Worm (Caenorhabditis elegans) whole organism, young adult: ENCODE data around the gene T06E6.1.

Experiments
- B0019.2 ChIP-seq: fragments of 200-800 bp; sonication (Bioruptor generic); conservative IDR thresholded peaks from 2 replicates; pipeline ENCODE4 v1.3.6; 2022; ENCODE audit warnings: missing genetic modification reagents, missing genetic modification characterization, missing compliant biosample characterization
- B0035.1 ChIP-seq: sonication (generic microtip); optimal IDR thresholded peaks from 2 replicates; lab custom pipeline; 2016; ENCODE audit warnings: missing genetic modification characterization, mild to moderate bottlenecking, missing compliant biosample characterization, missing genotype, missing genetic modification reagents
- F22D6.2 ChIP-seq: sonication (generic microtip); optimal IDR thresholded peaks from 2 replicates; lab custom pipeline; 2016; ENCODE audit warnings: mild to moderate bottlenecking, missing genetic modification characterization, missing compliant biosample characterization
- F23B12.7 ChIP-seq: sonication (generic microtip); optimal IDR thresholded peaks from 2 replicates; lab custom pipeline; 2017; ENCODE audit warnings: missing genetic modification characterization, mild to moderate bottlenecking, missing compliant biosample characterization, antibody characterized with exemption, moderate library complexity; ENCODE audit not compliant: insufficient read depth
- F33H1.4 ChIP-seq: fragments of 200-800 bp; sonication (Bioruptor generic); IDR thresholded peaks from 2 replicates; pipeline ENCODE4 v1.3.6; 2022; ENCODE audit warnings: missing genetic modification reagents, missing genetic modification characterization, missing compliant biosample characterization
- F49E8.2 ChIP-seq: sonication (generic microtip); optimal IDR thresholded peaks from 3 replicates; lab custom pipeline; 2017; ENCODE audit warnings: missing genetic modification characterization, mild to moderate bottlenecking, missing compliant biosample characterization, antibody characterized with exemption, moderate library complexity; ENCODE audit not compliant: insufficient read depth
- F55B11.4 ChIP-seq: sonication (generic microtip); optimal IDR thresholded peaks from 2 replicates; lab custom pipeline; 2016; ENCODE audit warnings: missing compliant biosample characterization, missing genetic modification characterization, borderline replicate concordance; ENCODE audit not compliant: insufficient read depth
- F57A8.1 ChIP-seq: fragments of 200-800 bp; sonication (Bioruptor generic); optimal IDR thresholded peaks from 2 replicates; lab custom pipeline; 2018; ENCODE audit warnings: mild to moderate bottlenecking, missing genetic modification characterization, moderate library complexity, missing compliant biosample characterization
- K11D2.4 ChIP-seq: fragments of 200-800 bp; sonication (Bioruptor generic); IDR thresholded peaks from 2 replicates; pipeline ENCODE4 v1.3.6; 2022; ENCODE audit warnings: missing genetic modification reagents, missing genetic modification characterization, missing compliant biosample characterization
- Y53G8AR.9 ChIP-seq: fragments of 200-800 bp; sonication (Bioruptor generic); conservative IDR thresholded peaks from 2 replicates; pipeline ENCODE4 v1.3.6; 2022; ENCODE audit warnings: missing genetic modification reagents, missing genetic modification characterization, missing compliant biosample characterization
- Y56A3A.18 ChIP-seq: fragments of 200-800 bp; sonication (Bioruptor generic); IDR thresholded peaks from 2 replicates; pipeline ENCODE4 v1.3.6; 2022; ENCODE audit warnings: missing genetic modification reagents, missing genetic modification characterization, missing compliant biosample characterization
- Y95B8A.8 ChIP-seq: fragments of 200-800 bp; sonication (Bioruptor generic); IDR thresholded peaks from 2 replicates; pipeline ENCODE4 v1.3.6; 2022; ENCODE audit warnings: missing genetic modification reagents, missing genetic modification characterization, missing compliant biosample characterization
- aptf-2 ChIP-seq: fragments of 200-800 bp; sonication (Bioruptor generic); conservative IDR thresholded peaks from 2 replicates; pipeline ENCODE4 v1.3.6; 2022; ENCODE audit warnings: missing genetic modification reagents, missing genetic modification characterization, missing compliant biosample characterization
- ceh-27 ChIP-seq: fragments of 200-800 bp; sonication (Bioruptor generic); optimal IDR thresholded peaks from 2 replicates; lab custom pipeline; 2018; ENCODE audit warnings: mild to moderate bottlenecking, missing genetic modification characterization, moderate library complexity, missing compliant biosample characterization
- ceh-40 ChIP-seq: fragments of 200-800 bp; sonication (Bioruptor generic); IDR thresholded peaks from 2 replicates; pipeline ENCODE4 v1.3.6; 2022; ENCODE audit warnings: missing genetic modification characterization, missing compliant biosample characterization
- ceh-58 ChIP-seq: fragments of 200-800 bp; sonication (Bioruptor generic); IDR thresholded peaks from 2 replicates; pipeline ENCODE4 v1.3.6; 2022; ENCODE audit warnings: missing genetic modification characterization, missing compliant biosample characterization
- dpl-1 ChIP-seq: fragments of 150-350 bp; optimal IDR thresholded peaks from 2 replicates; lab custom pipeline; 2014; ENCODE audit warnings: missing biosample characterization, missing genetic modification reagents, missing genetic modification characterization
- efl-1 ChIP-seq: fragments of 150-350 bp; optimal IDR thresholded peaks from 2 replicates; lab custom pipeline; 2014; ENCODE audit warnings: missing biosample characterization, missing genetic modification reagents, missing genetic modification characterization
- hlh-26 ChIP-seq: fragments of 200-800 bp; sonication (Bioruptor generic); conservative IDR thresholded peaks from 2 replicates; pipeline ENCODE4 v1.3.6; 2022; ENCODE audit warnings: missing genetic modification reagents, missing genetic modification characterization, missing compliant biosample characterization
- hrde-1 ChIP-seq: sonication (generic microtip); optimal IDR thresholded peaks from 2 replicates; lab custom pipeline; 2016; ENCODE audit warnings: missing genetic modification characterization, mild to moderate bottlenecking, missing compliant biosample characterization, moderate library complexity, missing genotype, missing genetic modification reagents, borderline replicate concordance
- lin-26 ChIP-seq: fragments of 200-800 bp; sonication (Bioruptor generic); IDR thresholded peaks from 2 replicates; pipeline ENCODE4 v1.3.6; 2022; ENCODE audit warnings: missing genetic modification reagents, missing genetic modification characterization, missing compliant biosample characterization
- lin-35 ChIP-seq, 3 experiments: fragments of 150-350 bp in 2 of 3; sonication (generic microtip) in 1 of 3; optimal IDR thresholded peaks; 2 replicates each; lab custom pipeline; 2014 to 2018; ENCODE audit warnings: missing biosample characterization in 3 of 3, missing genetic modification characterization in 3 of 3, missing genetic modification reagents in 3 of 3
- lir-1 ChIP-seq: fragments of 200-800 bp; sonication (Bioruptor generic); conservative IDR thresholded peaks from 2 replicates; pipeline ENCODE4 v1.3.6; 2022; ENCODE audit warnings: missing genetic modification reagents, missing genetic modification characterization, missing compliant biosample characterization
- mxl-1 ChIP-seq: sonication (generic microtip); optimal IDR thresholded peaks from 2 replicates; lab custom pipeline; 2016; ENCODE audit warnings: missing genetic modification characterization, missing compliant biosample characterization
- nhr-179 ChIP-seq: sonication (generic microtip); optimal IDR thresholded peaks from 2 replicates; lab custom pipeline; 2016; ENCODE audit warnings: mild to moderate bottlenecking, missing genetic modification characterization, missing compliant biosample characterization
- nhr-27 ChIP-seq: fragments of 200-800 bp; sonication (Bioruptor generic); optimal IDR thresholded peaks from 2 replicates; lab custom pipeline; 2018; ENCODE audit warnings: mild to moderate bottlenecking, missing genetic modification characterization, moderate library complexity, missing compliant biosample characterization
- nhr-80 ChIP-seq: sonication (generic microtip); optimal IDR thresholded peaks from 2 replicates; lab custom pipeline; 2016; ENCODE audit warnings: missing genetic modification characterization, missing compliant biosample characterization
- rcor-1 ChIP-seq: fragments of 200-800 bp; sonication (Bioruptor generic); IDR thresholded peaks from 2 replicates; pipeline ENCODE4 v1.3.6; 2022; ENCODE audit warnings: missing genetic modification reagents, missing genetic modification characterization, missing compliant biosample characterization
- repo-1 ChIP-seq: sonication (generic microtip); optimal IDR thresholded peaks from 2 replicates; lab custom pipeline; 2017; ENCODE audit warnings: mild to moderate bottlenecking, missing genetic modification characterization, missing compliant biosample characterization
- snpc-3.4 ChIP-seq: sonication (generic microtip); optimal IDR thresholded peaks from 2 replicates; lab custom pipeline; 2017; ENCODE audit warnings: missing genetic modification characterization, mild to moderate bottlenecking, missing compliant biosample characterization, antibody characterized with exemption, moderate library complexity, missing genotype, missing genetic modification reagents
- snpc-4 ChIP-seq, 5 experiments: fragments of 150-350 bp in 1 of 5; sonication (generic microtip) in 4 of 5; optimal IDR thresholded peaks; 2 replicates each; lab custom pipeline; 2014 to 2018; ENCODE audit warnings: missing genetic modification characterization in 5 of 5, missing biosample characterization in 3 of 5, antibody characterized with exemption in 2 of 5, mild to moderate bottlenecking in 2 of 5, missing compliant biosample characterization in 2 of 5, missing genotype in 2 of 5, moderate library complexity in 2 of 5, missing genetic modification reagents in 1 of 5
- tbp1 ChIP-seq: fragments of 200-800 bp; sonication (Bioruptor generic); optimal IDR thresholded peaks from 2 replicates; lab custom pipeline; 2018; ENCODE audit warnings: mild to moderate bottlenecking, missing genetic modification characterization, missing compliant biosample characterization
- tlf-1 ChIP-seq: fragments of 200-800 bp; sonication (Bioruptor generic); optimal IDR thresholded peaks from 2 replicates; lab custom pipeline; 2018; ENCODE audit warnings: mild to moderate bottlenecking, missing genetic modification characterization, missing compliant biosample characterization
- ztf-22 ChIP-seq: fragments of 200-800 bp; sonication (Bioruptor generic); optimal IDR thresholded peaks from 2 replicates; lab custom pipeline; 2018; ENCODE audit warnings: mild to moderate bottlenecking, missing genetic modification characterization, moderate library complexity, missing compliant biosample characterization

The T06E6.1 gene

DNA sequence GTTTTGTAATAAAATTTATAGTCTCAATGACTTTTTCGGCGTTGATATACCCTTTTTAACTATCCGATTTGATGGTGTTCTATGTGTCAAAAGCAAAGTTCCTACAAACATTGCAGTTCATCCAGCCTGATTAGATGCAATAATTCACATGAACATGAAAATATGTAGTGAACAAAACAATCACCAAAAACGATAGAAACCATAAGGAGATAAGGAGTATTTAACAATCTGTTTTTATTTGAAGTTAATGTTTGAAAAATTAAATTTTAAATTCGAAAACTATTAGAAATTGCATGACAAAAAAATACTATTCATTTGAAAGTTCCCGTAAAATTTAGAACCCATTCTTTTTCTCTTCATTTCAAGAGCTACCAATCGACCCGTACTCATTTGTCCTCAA is 32.2 kb upstream of the T06E6.1 start, which contains the start of gene fbxa-209:
Gene fbxa-209 (minus strand): TSS at position 101 of the 400 bp plus-strand sequence.
- TF ChIP-seq nhr-27 (tag; lab: Kevin White, UChicago) (no peak), F23B12.7 (tag; lab: Kevin White, UChicago) (no peak), tbp1 (GFP tag; lab: Kevin White, UChicago) (no peak), ceh-27 (GFP tag; lab: Kevin White, UChicago) (no peak), ztf-22 (no peak), K11D2.4 (GFP tag; lab: Robert Waterston, UW) (no peak), F33H1.4 (GFP tag; lab: Robert Waterston, UW) (no peak), hlh-26 (no peak), B0019.2 (no peak), nhr-80 (tag; lab: Kevin White, UChicago) (no peak), ceh-58 (GFP tag; lab: Robert Waterston, UW) (no peak)

DNA sequence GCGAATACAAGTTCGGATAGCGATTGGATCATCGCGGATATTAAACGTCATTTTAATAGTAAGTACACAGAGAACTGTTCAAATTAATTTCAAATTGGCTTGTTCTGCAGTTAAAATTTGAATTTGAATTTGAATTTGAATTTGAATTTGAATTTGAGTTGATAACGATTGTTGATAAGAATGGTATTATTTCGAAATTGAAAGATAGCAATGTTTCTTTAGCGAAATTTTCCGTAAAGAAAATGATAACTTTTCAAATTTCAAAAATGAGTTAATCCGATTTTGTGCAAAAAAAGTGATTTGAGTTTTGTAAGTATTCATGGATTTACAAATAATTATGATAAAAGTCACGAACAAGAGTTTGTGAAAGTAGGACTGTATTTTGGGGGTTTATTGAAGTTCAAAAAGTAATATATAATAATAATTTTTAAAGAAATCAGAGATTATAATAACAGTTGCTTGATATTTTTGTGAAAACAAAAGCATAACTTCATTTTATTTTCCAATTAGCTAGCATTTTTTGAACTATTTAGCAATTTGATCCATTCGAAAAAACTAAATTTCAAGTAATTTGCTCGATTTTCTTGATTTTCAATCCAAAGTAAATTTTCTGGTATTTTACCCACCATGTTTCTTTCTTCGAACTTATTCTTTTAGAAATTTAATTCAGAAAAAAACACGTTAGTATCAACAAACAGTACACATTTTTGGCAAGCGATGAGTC is 30.8 kb upstream of the T06E6.1 start, which contains the start of gene Y36E3A.2:
Gene Y36E3A.2 (plus strand): TSS at position 674 of the 724 bp plus-strand sequence.
- peak; percentile 9 for TF ChIP-seq nhr-80 (tag; lab: Kevin White, UChicago)
- no peak for TF ChIP-seq F55B11.4 (tag; lab: Kevin White, UChicago)

DNA sequence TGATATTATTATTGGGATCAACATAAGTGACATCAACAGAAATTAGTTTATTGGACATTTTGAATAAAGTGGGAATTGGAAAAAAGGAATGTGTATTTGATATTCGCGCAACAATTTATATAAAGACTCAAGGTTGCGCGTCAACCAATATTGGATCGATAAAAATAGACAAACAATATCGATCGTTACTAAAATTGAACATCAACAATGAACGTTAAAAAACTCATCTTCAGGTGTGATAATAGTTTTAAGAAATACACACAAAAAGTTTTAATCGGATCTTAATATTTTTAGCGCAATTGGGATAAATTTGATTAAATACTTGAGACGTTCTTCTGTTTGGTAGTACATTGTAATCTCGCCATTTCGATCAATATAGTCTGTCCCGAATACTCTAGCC is 28.8 kb upstream of the T06E6.1 start, which contains the start of gene fbxa-104:
Gene fbxa-104 (minus strand): TSS at position 83 of the 400 bp plus-strand sequence.
- TF ChIP-seq hrde-1 (tag; lab: Kevin White, UChicago), result no peak
- no peak for TF ChIP-seq ceh-40 (GFP tag; lab: Robert Waterston, UW)
- TF ChIP-seq tlf-1 (GFP tag; lab: Kevin White, UChicago), result no peak
- no peak for TF ChIP-seq Y95B8A.8 (GFP tag; lab: Robert Waterston, UW)
- no peak for TF ChIP-seq B0035.1 (tag; lab: Kevin White, UChicago)
- TF ChIP-seq dpl-1, result no peak
- TF ChIP-seq tbp1 (GFP tag; lab: Kevin White, UChicago), result no peak
- TF ChIP-seq repo-1, result no peak

DNA sequence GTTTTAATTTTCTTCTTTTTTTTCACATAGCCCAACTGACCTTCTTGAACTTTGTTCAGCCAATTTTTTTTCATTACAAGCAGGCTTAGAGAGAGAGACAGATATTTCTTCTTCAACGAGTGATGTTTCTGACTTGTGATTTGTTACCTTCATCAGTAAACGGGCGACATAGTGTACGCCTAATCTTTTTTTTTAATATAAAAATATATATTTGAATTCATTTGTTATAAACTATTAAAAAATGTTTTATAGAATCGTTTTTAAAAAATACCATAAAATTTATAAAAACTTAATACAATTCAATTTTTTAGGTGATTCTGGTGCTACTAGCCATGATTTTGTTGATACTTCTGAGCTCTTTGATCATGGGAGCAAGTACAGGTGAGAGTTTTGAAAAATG is 23.1 kb upstream of the T06E6.1 start, which contains the start of gene T06E6.10:
Gene T06E6.10 (plus strand): TSS at position 301 of the 400 bp plus-strand sequence.
- TF ChIP-seq ceh-27 (GFP tag; lab: Kevin White, UChicago) (no peak), lin-26 (GFP tag; lab: Robert Waterston, UW) (no peak), nhr-179 (tag; lab: Kevin White, UChicago) (no peak), snpc-4 (GFP tag; optimal IDR thresholded peaks at IDR 0.05; lab: Kevin White, UChicago) (no peak), snpc-4 (tag; optimal IDR thresholded peaks at IDR 0.05; lab: Kevin White, UChicago) (no peak), mxl-1 (tag; lab: Kevin White, UChicago) (no peak), F22D6.2 (tag; lab: Kevin White, UChicago) (no peak), F49E8.2 (tag; lab: Kevin White, UChicago) (no peak)

DNA sequence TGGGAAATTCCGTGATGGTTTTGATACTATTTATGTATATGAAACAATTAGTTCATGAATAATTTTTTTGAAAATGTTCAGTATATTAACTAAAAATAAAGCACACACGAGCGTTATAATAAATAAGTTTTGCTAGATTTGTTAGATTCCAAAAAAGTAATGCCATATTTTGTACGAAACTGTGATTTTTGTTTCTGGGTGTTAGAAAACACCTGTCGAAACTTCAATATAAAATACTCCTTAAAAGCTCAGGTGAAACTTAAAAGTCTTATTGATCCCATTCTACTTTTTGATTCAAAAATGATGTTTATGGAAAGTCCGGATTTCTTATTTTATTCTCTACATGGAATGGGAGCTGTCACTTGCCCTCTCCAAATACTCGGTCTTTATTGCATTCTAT is 21.2 kb upstream of the T06E6.1 start, which contains the start of gene srh-265:
Gene srh-265 (plus strand): TSS at position 301 of the 400 bp plus-strand sequence.
- TF ChIP-seq lir-1 (GFP tag; lab: Robert Waterston, UW) (no peak), mxl-1 (tag; lab: Kevin White, UChicago) (no peak), Y56A3A.18 (GFP tag; lab: Robert Waterston, UW) (no peak), snpc-3.4 (tag; lab: Kevin White, UChicago) (no peak), efl-1 (GFP tag; lab: Kevin White, UChicago) (no peak), lin-35 (GFP tag; optimal IDR thresholded peaks at IDR 0.05; lab: Kevin White, UChicago) (no peak), rcor-1 (GFP tag; lab: Robert Waterston, UW) (no peak), Y53G8AR.9 (GFP tag; lab: Robert Waterston, UW) (no peak), F57A8.1 (no peak), F22D6.2 (tag; lab: Kevin White, UChicago) (no peak), aptf-2 (GFP tag; lab: Robert Waterston, UW) (no peak)
